Fruit fly (Drosophila melanogaster): Measurements from ENCODE around the gene CG5860.

CG5860 gene

dm6 chr3R:17401289-17401752 is 8.1 kb upstream of the CG5860 start (continued):
- TF ChIP-seq sc (optimal IDR thresholded peaks at IDR 0.05) (no peak), sc (GFP tag; optimal IDR thresholded peaks at IDR 0.05) (no peak), luna (GFP tag; optimal IDR thresholded peaks at IDR 0.05) (peak; percentile 52), cato (GFP tag; optimal IDR thresholded peaks at IDR 0.05; ENCODE audit: borderline replicate concordance) (peak; percentile 6), fd64A (GFP tag; optimal IDR thresholded peaks at IDR 0.05) (no peak), crc (GFP tag; optimal IDR thresholded peaks at IDR 0.05) (peak; percentile 16), toy (GFP tag; IDR thresholded peaks at IDR 0.05) (no peak), fru (optimal IDR thresholded peaks at IDR 0.05) (no peak), CG7271 (tag; optimal IDR thresholded peaks at IDR 0.05) (no peak), chinmo (GFP tag; IDR thresholded peaks at IDR 0.05; ENCODE audit: partially characterized antibody) (peak; percentile 96), Bdp1 (GFP tag; optimal IDR thresholded peaks at IDR 0.05) (peak; percentile 26), CG32772 (GFP tag; IDR thresholded peaks at IDR 0.05) (no peak), CG33557 (GFP tag; optimal IDR thresholded peaks at IDR 0.05) (no peak), Side (GFP tag; optimal IDR thresholded peaks at IDR 0.05) (no peak), CG14860 (GFP tag; IDR thresholded peaks at IDR 0.05; ENCODE audit: partially characterized antibody) (peak; percentile 74), row (GFP tag; IDR thresholded peaks at IDR 0.05) (peak; percentile 82), z (GFP tag; IDR thresholded peaks at IDR 0.05) (no peak), psq (GFP tag; optimal IDR thresholded peaks at IDR 0.05) (no peak), crp (GFP tag; optimal IDR thresholded peaks at IDR 0.05) (peak in 1 of 2 experiments; percentile 12), ro (GFP tag; IDR thresholded peaks at IDR 0.05) (no peak), amos (GFP tag; IDR thresholded peaks at IDR 0.05; ENCODE audit: partially characterized antibody) (peak; percentile 89), gfzf (GFP tag; optimal IDR thresholded peaks at IDR 0.05) (no peak), so (GFP tag; IDR thresholded peaks at IDR 0.05) (peak; percentile 51; the same call in 2 of the 3 replicates), CG8765 (GFP tag; IDR thresholded peaks at IDR 0.05) (no peak), pros (GFP tag; optimal IDR thresholded peaks at IDR 0.05) (no peak), NfI (GFP tag; optimal IDR thresholded peaks at IDR 0.05) (peak; percentile 69), CG1792 (GFP tag; optimal IDR thresholded peaks at IDR 0.05) (no peak), mld (GFP tag; IDR thresholded peaks at IDR 0.05; ENCODE audit: partially characterized antibody) (0 out of 3 replicates have a peak, but pooled peaks have one; percentile 41), Usf (GFP tag; optimal IDR thresholded peaks at IDR 0.05) (no peak), Ravus (GFP tag; IDR thresholded peaks at IDR 0.05) (no peak), Xrp1 (GFP tag; IDR thresholded peaks at IDR 0.05) (peak; percentile 17; the same call in 1 of the 2 replicates), CrebB (tag; optimal IDR thresholded peaks at IDR 0.05) (peak; percentile 27), grau (tag; optimal IDR thresholded peaks at IDR 0.05) (peak; percentile 64), CG15601 (tag; optimal IDR thresholded peaks at IDR 0.05) (peak; percentile 36), lov (optimal IDR thresholded peaks at IDR 0.05) (no peak), lov (GFP tag; IDR thresholded peaks at IDR 0.05) (no peak), Aef1 (GFP tag; IDR thresholded peaks at IDR 0.05) (0 out of 3 replicates have a peak, but pooled peaks have one; percentile 27), da (GFP tag; optimal IDR thresholded peaks at IDR 0.05) (no peak), dmrt99B (tag; optimal IDR thresholded peaks at IDR 0.05) (peak; percentile 47), Dad (GFP tag; optimal IDR thresholded peaks at IDR 0.05) (no peak), ac (GFP tag; optimal IDR thresholded peaks at IDR 0.05) (no peak), HmgD (GFP tag; optimal IDR thresholded peaks at IDR 0.05) (no peak), D (optimal IDR thresholded peaks at IDR 0.05) (no peak), D (GFP tag; optimal IDR thresholded peaks at IDR 0.05) (no peak), unpg (GFP tag; optimal IDR thresholded peaks at IDR 0.05) (peak; percentile 49), sens (GFP tag) (peak; percentile 89), CG31441 (GFP tag; IDR thresholded peaks at IDR 0.05) (peak; percentile 37), MBD-R2 (GFP tag; IDR thresholded peaks at IDR 0.05) (peak; percentile 65), stwl (tag; optimal IDR thresholded peaks at IDR 0.05) (peak; percentile 81), CG2120 (GFP tag; optimal IDR thresholded peaks at IDR 0.05) (peak; percentile 86), CG11456 (GFP tag; IDR thresholded peaks at IDR 0.05) (peak; percentile 74), BEAF-32 (GFP tag; optimal IDR thresholded peaks at IDR 0.05) (peak; percentile 90)

Data from whole organism, embryonic.